Worm (Caenorhabditis elegans): Measurements from ENCODE around the gene daf-36.

DNA sequence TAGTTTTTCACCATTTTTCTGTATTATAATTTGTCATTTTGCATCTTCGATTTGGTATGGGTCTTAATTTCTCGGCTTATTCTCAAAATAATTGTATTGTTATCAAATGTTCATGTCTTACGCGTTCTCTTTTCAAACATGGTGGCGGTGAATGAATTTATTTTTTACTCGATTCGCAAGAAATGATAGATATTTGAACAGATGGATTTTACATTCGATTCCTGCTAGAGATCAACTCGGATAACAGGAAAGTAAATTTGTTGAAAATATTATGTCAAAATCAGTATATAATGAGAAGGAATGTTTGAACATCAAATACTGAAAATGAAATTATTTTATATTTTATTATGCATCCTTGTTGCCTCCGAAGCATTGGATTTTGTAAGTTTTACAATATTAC, 42.5 kb downstream of the daf-36 start, which contains the start of gene ZK856.4:
- no peak for TF ChIP-seq sem-2 (GFP tag; optimal IDR thresholded peaks at IDR 0.05)
- no peak for TF ChIP-seq ztf-11 (tag; optimal IDR thresholded peaks at IDR 0.05)
- TF ChIP-seq nhr-28 (tag; optimal IDR thresholded peaks at IDR 0.05) = no peak
- no peak for TF ChIP-seq mep-1 (tag; optimal IDR thresholded peaks at IDR 0.05)
- TF ChIP-seq pha-4 (tag; optimal IDR thresholded peaks at IDR 0.05) = no peak

All from whole organism, mixed stage, embryonic.